Fruit fly (Drosophila melanogaster): ENCODE data around the gene Spn77Bb.
A peak's percentile ranks its signal among the peaks of the same experiment; 100 is the strongest.

The Spn77Bb gene

dm6 chr3L:20347762-20348580, 27.2 kb downstream of the Spn77Bb start, which contains the start of the genes Rbbp5 and eRF1 (continued):
- TF ChIP-seq CG34406 (GFP tag; optimal IDR thresholded peaks at IDR 0.05) (peak; percentile 31), spab (GFP tag; optimal IDR thresholded peaks at IDR 0.05) (no peak), CG9139 (GFP tag; optimal IDR thresholded peaks at IDR 0.05) (peak; percentile 4), net (GFP tag; optimal IDR thresholded peaks at IDR 0.05) (peak; percentile 53), svp (GFP tag) (peak; percentile 82), Sox14 (GFP tag; optimal IDR thresholded peaks at IDR 0.05) (peak; percentile 46), Gug (GFP tag; IDR thresholded peaks at IDR 0.05) (peak; percentile 51; the same call in 1 of the 2 replicates), Hr4 (GFP tag; optimal IDR thresholded peaks at IDR 0.05) (peak; percentile 73), CG11294 (GFP tag; IDR thresholded peaks at IDR 0.05) (peak; percentile 45; the same call in 1 of the 2 replicates), fkh (GFP tag; optimal IDR thresholded peaks at IDR 0.05) (peak; percentile 56), CG31627 (GFP tag; optimal IDR thresholded peaks at IDR 0.05) (peak; percentile 72), topi (GFP tag; optimal IDR thresholded peaks at IDR 0.05) (peak; percentile 58), Eip93F (GFP tag; optimal IDR thresholded peaks at IDR 0.05) (peak; percentile 24), Blimp-1 (GFP tag; optimal IDR thresholded peaks at IDR 0.05) (no peak), CG10669 (GFP tag; optimal IDR thresholded peaks at IDR 0.05) (peak; percentile 34), fd59A (GFP tag; optimal IDR thresholded peaks at IDR 0.05) (no peak), CG6854 (GFP tag; optimal IDR thresholded peaks at IDR 0.05) (peak; percentile 63), CG6808 (GFP tag; optimal IDR thresholded peaks at IDR 0.05) (no peak), fd85E (GFP tag; optimal IDR thresholded peaks at IDR 0.05) (no peak), CG16779 (tag; optimal IDR thresholded peaks at IDR 0.05) (no peak), Ets96B (tag; optimal IDR thresholded peaks at IDR 0.05) (peak; percentile 53)

dm6 chr3L:20348581-20349093, 27.9 kb downstream of the Spn77Bb start:
- TF ChIP-seq Eip78C (GFP tag) (peak; percentile 35), Ets96B (tag; optimal IDR thresholded peaks at IDR 0.05) (no peak)

- TF ChIP-seq Sox14 (GFP tag; optimal IDR thresholded peaks at IDR 0.05) (peak; percentile 87), svp (GFP tag) (peak; percentile 89), CG16779 (tag; optimal IDR thresholded peaks at IDR 0.05) (no peak), CG8119 (GFP tag; IDR thresholded peaks at IDR 0.05) (0 out of 3 replicates have a peak, but pooled peaks have one; percentile 32), vri (GFP tag; optimal IDR thresholded peaks at IDR 0.05) (peak; percentile 25), Hr4 (GFP tag; optimal IDR thresholded peaks at IDR 0.05) (no peak), Sox15 (GFP tag; optimal IDR thresholded peaks at IDR 0.05) (no peak), acj6 (GFP tag; optimal IDR thresholded peaks at IDR 0.05) (no peak), CG15336 (GFP tag; IDR thresholded peaks at IDR 0.05) (peak; percentile 22; the same call in 1 of the 2 replicates), CG10669 (GFP tag; optimal IDR thresholded peaks at IDR 0.05) (no peak), Eip75B (GFP tag; optimal IDR thresholded peaks at IDR 0.05) (peak; percentile 13), Eip78C (GFP tag) (peak; percentile 73)
These were observed 28.7 kb downstream of the Spn77Bb start for dm6 chr3L:20349333-20349924.

dm6 chr3L:20353149-20353548, 32.4 kb downstream of the Spn77Bb start, which contains the start of gene CG5618:
Gene CG5618, plus strand, starts transcription at chr3L:20353449.
- TF ChIP-seq OdsH (GFP tag; optimal IDR thresholded peaks at IDR 0.05) (no peak), Eip93F (GFP tag; optimal IDR thresholded peaks at IDR 0.05) (no peak), Smox (GFP tag; optimal IDR thresholded peaks at IDR 0.05) (no peak), CG3032 (tag; optimal IDR thresholded peaks at IDR 0.05) (no peak), Sox15 (GFP tag; optimal IDR thresholded peaks at IDR 0.05) (no peak), CG8319 (GFP tag; optimal IDR thresholded peaks at IDR 0.05) (no peak), CG3919 (GFP tag; optimal IDR thresholded peaks at IDR 0.05) (no peak), CG11902 (GFP tag; optimal IDR thresholded peaks at IDR 0.05) (no peak), fkh (GFP tag; optimal IDR thresholded peaks at IDR 0.05) (no peak), Met (GFP tag; optimal IDR thresholded peaks at IDR 0.05) (no peak), CG34406 (GFP tag; optimal IDR thresholded peaks at IDR 0.05) (no peak), pdm3 (GFP tag; optimal IDR thresholded peaks at IDR 0.05) (no peak), CG11762 (GFP tag; optimal IDR thresholded peaks at IDR 0.05; ENCODE audit: insufficient read depth) (no peak), Gug (GFP tag; IDR thresholded peaks at IDR 0.05) (no peak), fd85E (GFP tag; optimal IDR thresholded peaks at IDR 0.05) (no peak), Blimp-1 (GFP tag; optimal IDR thresholded peaks at IDR 0.05) (no peak), Sox14 (GFP tag; optimal IDR thresholded peaks at IDR 0.05) (no peak), CG6163 (GFP tag; IDR thresholded peaks at IDR 0.05) (no peak)
